Worm (Caenorhabditis elegans) whole organism, L4 larva: ENCODE data around the gene ZK180.7.

Source experiments
- D1046.2 ChIP-seq: fragments of 200-800 bp; sonication (Bioruptor generic); IDR thresholded peaks from 2 replicates; pipeline ENCODE4 v1.3.6; 2022; ENCODE audit warnings: missing genetic modification characterization, missing compliant biosample characterization
- F37D6.2 ChIP-seq: sonication (generic microtip); optimal IDR thresholded peaks from 2 replicates; lab custom pipeline; 2016; ENCODE audit warnings: mild to moderate bottlenecking, missing genetic modification characterization, missing compliant biosample characterization
- Y105C5A.15 ChIP-seq: fragments of 200-800 bp; sonication (Bioruptor generic); IDR thresholded peaks from 2 replicates; pipeline ENCODE4 v1.3.6; 2022; ENCODE audit warnings: missing genetic modification characterization, missing compliant biosample characterization
- Y48G9A.11 ChIP-seq: fragments of 200-800 bp; sonication (Bioruptor generic); IDR thresholded peaks from 2 replicates; pipeline ENCODE4 v1.3.6; 2022; ENCODE audit warnings: missing genetic modification reagents, missing genetic modification characterization, missing compliant biosample characterization
- aly-2 ChIP-seq: sonication (generic microtip); optimal IDR thresholded peaks from 2 replicates; lab custom pipeline; 2018; ENCODE audit warnings: missing biosample characterization, missing genetic modification characterization
- ceh-28 ChIP-seq: fragments of 150-350 bp; optimal IDR thresholded peaks from 2 replicates; lab custom pipeline; 2014; ENCODE audit warnings: missing biosample characterization, missing genetic modification reagents, missing genetic modification characterization
- cey-2 ChIP-seq: sonication (generic microtip); optimal IDR thresholded peaks from 3 replicates; lab custom pipeline; 2017; ENCODE audit warnings: missing genetic modification characterization, mild to moderate bottlenecking, missing compliant biosample characterization, antibody characterized with exemption, borderline replicate concordance; ENCODE audit not compliant: insufficient read depth
- ctbp-1 ChIP-seq: fragments of 200-800 bp; sonication (Bioruptor generic); IDR thresholded peaks from 2 replicates; pipeline ENCODE4 v1.3.6; 2022; ENCODE audit warnings: missing genetic modification reagents, missing genetic modification characterization, missing compliant biosample characterization
- daf-16 ChIP-seq, 3 experiments: sonication (generic microtip); optimal IDR thresholded peaks; 2 replicates each; lab custom pipeline; 2016 to 2017; ENCODE audit warnings: missing genetic modification characterization in 3 of 3, missing genetic modification reagents in 3 of 3, mild to moderate bottlenecking in 2 of 3, missing compliant biosample characterization in 2 of 3, missing biosample characterization in 1 of 3, moderate library complexity in 1 of 3
- daf-8 ChIP-seq: fragments of 200-800 bp; sonication (Bioruptor generic); IDR thresholded peaks from 2 replicates; pipeline ENCODE4 v1.3.6; 2022; ENCODE audit warnings: missing genetic modification characterization, missing compliant biosample characterization
- dmd-9 ChIP-seq: fragments of 200-800 bp; sonication (Bioruptor generic); IDR thresholded peaks from 2 replicates; pipeline ENCODE4 v1.3.6; 2022; ENCODE audit warnings: missing genetic modification reagents, missing genetic modification characterization, missing compliant biosample characterization
- dpl-1 ChIP-seq: fragments of 150-350 bp; optimal IDR thresholded peaks from 2 replicates; lab custom pipeline; 2014; ENCODE audit warnings: missing biosample characterization, missing genetic modification reagents, missing genetic modification characterization
- egl-27 ChIP-seq: sonication (generic microtip); optimal IDR thresholded peaks from 3 replicates; lab custom pipeline; 2017; ENCODE audit warnings: missing biosample characterization, missing genetic modification reagents, missing genetic modification characterization
- fos-1 ChIP-seq: fragments of 150-350 bp; optimal IDR thresholded peaks from 2 replicates; lab custom pipeline; 2014; ENCODE audit warnings: missing biosample characterization, missing genetic modification characterization
- gei-8 ChIP-seq: fragments of 200-800 bp; sonication (Bioruptor generic); optimal IDR thresholded peaks from 2 replicates; lab custom pipeline; 2018; ENCODE audit warnings: mild to moderate bottlenecking, missing genetic modification characterization, missing compliant biosample characterization
- hlh-30 ChIP-seq: sonication (generic microtip); optimal IDR thresholded peaks from 2 replicates; lab custom pipeline; 2017; ENCODE audit warnings: antibody characterized with exemption, mild to moderate bottlenecking, missing genetic modification characterization, missing compliant biosample characterization; ENCODE audit not compliant: insufficient read depth
- hmg-1.1 ChIP-seq: fragments of 200-800 bp; sonication (Bioruptor generic); IDR thresholded peaks from 2 replicates; pipeline ENCODE4 v1.3.6; 2022; ENCODE audit warnings: missing genetic modification reagents, missing genetic modification characterization, missing compliant biosample characterization
- lin-1 ChIP-seq: fragments of 200-800 bp; sonication (Bioruptor generic); IDR thresholded peaks from 2 replicates; pipeline ENCODE4 v1.3.6; 2022; ENCODE audit warnings: missing genetic modification reagents, missing genetic modification characterization, missing compliant biosample characterization
- lin-13 ChIP-seq: fragments of 150-350 bp; optimal IDR thresholded peaks from 2 replicates; lab custom pipeline; 2014; ENCODE audit warnings: missing biosample characterization, missing genetic modification reagents, missing genetic modification characterization
- lin-15B ChIP-seq: fragments of 150-350 bp; sonication (generic microtip); optimal IDR thresholded peaks from 3 replicates; lab custom pipeline; 2014; ENCODE audit warnings: missing biosample characterization, missing genetic modification characterization
- lin-29 ChIP-seq: fragments of 200-800 bp; sonication (Bioruptor generic); IDR thresholded peaks from 2 replicates; pipeline ENCODE4 v1.3.6; 2022; ENCODE audit warnings: missing genetic modification reagents, missing genetic modification characterization, missing compliant biosample characterization
- lin-38 ChIP-seq: fragments of 200-800 bp; sonication (Bioruptor generic); IDR thresholded peaks from 2 replicates; pipeline ENCODE4 v1.3.6; 2022; ENCODE audit warnings: missing genetic modification reagents, missing genetic modification characterization, missing compliant biosample characterization
- lsy-2 ChIP-seq, 2 experiments: fragments of 150-350 bp in 1 of 2; sonication (generic microtip) in 1 of 2; optimal IDR thresholded peaks; 2 replicates each; lab custom pipeline; 2014 to 2017; ENCODE audit warnings: missing biosample characterization in 2 of 2, missing genetic modification characterization in 2 of 2
- madf-5 ChIP-seq, 2 experiments: fragments of 200-800 bp; sonication (Bioruptor generic); IDR thresholded peaks; 2 replicates each; pipeline ENCODE4 v1.3.6; 2022; ENCODE audit warnings: missing compliant biosample characterization in 2 of 2, missing genetic modification characterization in 2 of 2
- madf-9 ChIP-seq: fragments of 200-800 bp; sonication (Bioruptor generic); conservative IDR thresholded peaks from 2 replicates; pipeline ENCODE4 v1.3.6; 2022; ENCODE audit warnings: missing genetic modification reagents, missing genetic modification characterization, missing compliant biosample characterization
- mdl-1 ChIP-seq, 2 experiments: fragments of 150-350 bp in 1 of 2; sonication (generic microtip) in 1 of 2; optimal IDR thresholded peaks; 2 replicates each; lab custom pipeline; 2014 to 2017; ENCODE audit warnings: missing biosample characterization in 2 of 2, missing genetic modification characterization in 2 of 2
- mdt-29 ChIP-seq: fragments of 200-800 bp; sonication (Bioruptor generic); IDR thresholded peaks from 2 replicates; pipeline ENCODE4 v1.3.6; 2022; ENCODE audit warnings: missing genetic modification reagents, missing genetic modification characterization, missing compliant biosample characterization
- mes-2 ChIP-seq: sonication (generic microtip); optimal IDR thresholded peaks from 2 replicates; lab custom pipeline; 2016; ENCODE audit warnings: missing genotype, mild to moderate bottlenecking, missing genetic modification characterization, missing compliant biosample characterization; ENCODE audit not compliant: poor library complexity, severe bottlenecking
- mxl-3 ChIP-seq: fragments of 200-800 bp; sonication (Bioruptor generic); optimal IDR thresholded peaks from 2 replicates; lab custom pipeline; 2018; ENCODE audit warnings: mild to moderate bottlenecking, missing genetic modification characterization, missing compliant biosample characterization
- nhr-10 ChIP-seq: fragments of 150-350 bp; optimal IDR thresholded peaks from 2 replicates; lab custom pipeline; 2014; ENCODE audit warnings: missing biosample characterization, missing genetic modification characterization
- nhr-237 ChIP-seq: sonication (generic microtip); optimal IDR thresholded peaks from 2 replicates; lab custom pipeline; 2017; ENCODE audit warnings: missing biosample characterization, missing genetic modification characterization
- nhr-25 ChIP-seq: sonication (generic microtip); optimal IDR thresholded peaks from 2 replicates; lab custom pipeline; 2017; ENCODE audit warnings: missing genetic modification characterization, mild to moderate bottlenecking, missing compliant biosample characterization, antibody characterized with exemption, moderate library complexity, borderline replicate concordance; ENCODE audit not compliant: insufficient read depth
- nhr-42 ChIP-seq: fragments of 200-800 bp; sonication (Bioruptor generic); IDR thresholded peaks from 2 replicates; pipeline ENCODE4 v1.3.6; 2022; ENCODE audit warnings: missing genetic modification characterization, missing compliant biosample characterization
- nhr-48 ChIP-seq: sonication (generic microtip); optimal IDR thresholded peaks from 2 replicates; lab custom pipeline; 2016; ENCODE audit warnings: mild to moderate bottlenecking, missing genetic modification characterization, missing compliant biosample characterization
- nhr-76 ChIP-seq: fragments of 150-350 bp; optimal IDR thresholded peaks from 2 replicates; lab custom pipeline; 2014; ENCODE audit warnings: missing biosample characterization, missing genetic modification characterization
- nhr-77 ChIP-seq: fragments of 150-350 bp; optimal IDR thresholded peaks from 2 replicates; lab custom pipeline; 2014; ENCODE audit warnings: missing biosample characterization, missing genetic modification characterization
- pqm-1 ChIP-seq: sonication (generic microtip); optimal IDR thresholded peaks from 2 replicates; lab custom pipeline; 2017; ENCODE audit warnings: missing biosample characterization, missing genetic modification characterization
- rbr-2 ChIP-seq: sonication (generic microtip); optimal IDR thresholded peaks from 2 replicates; lab custom pipeline; 2016; ENCODE audit warnings: missing genotype, missing genetic modification characterization, missing compliant biosample characterization
- saeg-2 ChIP-seq: fragments of 200-800 bp; sonication (Bioruptor generic); IDR thresholded peaks from 2 replicates; pipeline ENCODE4 v1.3.6; 2022; ENCODE audit warnings: missing genetic modification reagents, missing genetic modification characterization, missing compliant biosample characterization
- snpc-1.2 ChIP-seq: fragments of 200-800 bp; sonication (Bioruptor generic); IDR thresholded peaks from 2 replicates; pipeline ENCODE4 v1.3.6; 2022; ENCODE audit warnings: missing genetic modification reagents, missing genetic modification characterization, missing compliant biosample characterization
- snpc-4 ChIP-seq: fragments of 150-350 bp; optimal IDR thresholded peaks from 2 replicates; lab custom pipeline; 2014; ENCODE audit warnings: missing biosample characterization, missing genetic modification characterization
- spr-1 ChIP-seq: sonication (generic microtip); optimal IDR thresholded peaks from 2 replicates; lab custom pipeline; 2016; ENCODE audit warnings: mild to moderate bottlenecking, missing genetic modification characterization, missing compliant biosample characterization
- unc-130 ChIP-seq: sonication (generic microtip); optimal IDR thresholded peaks from 2 replicates; lab custom pipeline; 2016; ENCODE audit warnings: missing genetic modification reagents, missing genetic modification characterization, missing compliant biosample characterization
- unc-62 ChIP-seq, 3 experiments: fragments of 150-350 bp in 1 of 3; sonication (generic microtip); optimal IDR thresholded peaks in 2 of 3; peaks in 1 of 3; 1 replicate in 1 of 3; 2 replicates in 2 of 3; lab custom pipeline; 2014 to 2017; ENCODE audit warnings: missing biosample characterization in 3 of 3, missing genetic modification characterization in 3 of 3, missing genetic modification reagents in 3 of 3, missing genotype in 1 of 3
- zfp-3 ChIP-seq: fragments of 200-800 bp; sonication (Bioruptor generic); conservative IDR thresholded peaks from 2 replicates; pipeline ENCODE4 v1.3.6; 2022; ENCODE audit warnings: missing genetic modification reagents, missing genetic modification characterization, missing compliant biosample characterization
- zip-11 ChIP-seq: fragments of 200-800 bp; sonication (Bioruptor generic); IDR thresholded peaks from 2 replicates; pipeline ENCODE4 v1.3.6; 2022; ENCODE audit warnings: missing genetic modification characterization, missing compliant biosample characterization
- ztf-11 ChIP-seq: fragments of 150-350 bp; optimal IDR thresholded peaks from 2 replicates; lab custom pipeline; 2014; ENCODE audit warnings: missing biosample characterization, missing genetic modification characterization

Gene ZK180.7

DNA sequence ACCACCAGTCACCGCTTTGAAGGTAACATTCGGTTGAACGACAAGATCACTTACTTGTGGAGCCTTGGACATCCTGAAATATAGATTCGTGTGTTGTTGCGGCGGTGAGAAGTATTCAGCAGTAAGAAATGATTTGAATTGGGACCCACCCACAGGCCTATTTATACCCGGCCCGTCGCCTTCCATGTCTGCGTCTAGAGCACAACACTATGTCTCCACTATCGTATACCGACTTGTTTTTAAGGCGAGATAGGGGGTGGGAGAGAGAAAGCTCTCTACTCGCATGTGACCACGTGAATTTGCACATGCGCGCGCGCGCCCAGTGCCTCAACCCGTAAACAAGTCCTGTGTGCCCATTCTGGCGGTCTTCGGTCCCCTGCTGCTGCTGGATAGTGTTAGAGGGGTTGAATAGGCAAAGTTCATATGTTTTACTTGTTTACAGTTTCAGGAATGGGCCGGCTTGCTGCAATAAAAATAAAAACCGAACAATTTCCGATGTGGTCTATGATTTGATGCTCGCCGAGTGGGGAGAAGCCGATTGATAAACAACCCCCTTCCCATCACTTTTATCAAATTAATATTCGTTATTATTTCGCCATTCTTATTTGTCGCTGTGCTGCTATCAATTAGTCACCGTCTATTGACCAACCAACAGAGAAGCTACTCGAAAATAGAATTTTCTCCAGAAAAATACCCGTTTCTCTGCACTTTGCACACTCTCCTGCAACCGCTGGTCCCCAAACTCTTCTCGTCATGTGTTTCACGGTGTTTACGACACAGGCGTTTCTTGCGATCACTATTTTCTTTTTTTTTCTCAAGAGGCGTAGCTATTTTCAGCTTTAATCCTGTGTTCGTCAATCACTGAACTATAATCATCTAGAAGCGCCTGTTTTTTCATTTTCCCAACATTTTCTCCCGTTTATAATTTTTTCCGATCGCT is 20.3 kb upstream of the ZK180.7 start (continued):
- no peak for TF ChIP-seq daf-8 (GFP tag; lab: Robert Waterston, UW)
- no peak for TF ChIP-seq snpc-1.2 (GFP tag; lab: Robert Waterston, UW)
- peak; percentile 60 to 67 for TF ChIP-seq lsy-2 (tag; optimal IDR thresholded peaks at IDR 0.05; lab: Kevin White, UChicago)
- TF ChIP-seq Y48G9A.11 (GFP tag; lab: Robert Waterston, UW), result no peak
- peak; percentile 60 for TF ChIP-seq hmg-1.1 (GFP tag; lab: Robert Waterston, UW)
- TF ChIP-seq dmd-9 (GFP tag; lab: Robert Waterston, UW), result no peak
- peak in 1 of 2 experiments; percentile 67 for TF ChIP-seq unc-62 (GFP tag; optimal IDR thresholded peaks at IDR 0.05 in 1 of 2; lab: Kevin White, UChicago)
- TF ChIP-seq unc-62 (tag; optimal IDR thresholded peaks at IDR 0.05; lab: Kevin White, UChicago), result no peak
- TF ChIP-seq mdt-29, result no peak; the same call in 1 of the 2 replicates
- no peak for TF ChIP-seq nhr-10 (tag; lab: Kevin White, UChicago)
- no peak for TF ChIP-seq nhr-77 (tag; lab: Kevin White, UChicago)
- 0 out of 2 replicates have a peak, but pooled peaks have one; percentile 19 for TF ChIP-seq madf-9 (GFP tag; lab: Robert Waterston, UW)
- TF ChIP-seq rbr-2, result peak; percentile 79
- no peak; the same call in none of the 2 replicates for TF ChIP-seq ctbp-1
- TF ChIP-seq nhr-25, result peak; percentile 71
- TF ChIP-seq fos-1, result no peak
- TF ChIP-seq dpl-1 (GFP tag; lab: Kevin White, UChicago), result peak; percentile 25
- TF ChIP-seq pqm-1 (tag; lab: Kevin White, UChicago), result no peak
- no peak for TF ChIP-seq nhr-237 (tag; lab: Kevin White, UChicago)
- no peak for TF ChIP-seq egl-27
- TF ChIP-seq mdl-1 (tag; optimal IDR thresholded peaks at IDR 0.05; lab: Kevin White, UChicago), result peak; percentile 74 to 99
- no peak for TF ChIP-seq nhr-76 (tag; lab: Kevin White, UChicago)
- no peak for TF ChIP-seq ztf-11 (tag; lab: Kevin White, UChicago)
- peak; percentile 18 for TF ChIP-seq F37D6.2 (tag; lab: Kevin White, UChicago)
- TF ChIP-seq lin-13 (GFP tag; lab: Kevin White, UChicago), result no peak
- TF ChIP-seq mes-2 (tag; lab: Kevin White, UChicago), result peak; percentile 49
- TF ChIP-seq nhr-48 (tag; lab: Kevin White, UChicago), result no peak
- TF ChIP-seq madf-5 (GFP tag; IDR thresholded peaks at IDR 0.05; lab: Robert Waterston, UW), result 0 out of 4 replicates have a peak, but pooled peaks of 1 of the 2 experiments have one; percentile 35
- TF ChIP-seq snpc-4 (tag; lab: Kevin White, UChicago), result no peak
- TF ChIP-seq cey-2 (tag; lab: Kevin White, UChicago), result no peak
- peak; percentile 80 for TF ChIP-seq mxl-3
- TF ChIP-seq lin-29 (GFP tag; lab: Robert Waterston, UW), result 0 out of 2 replicates have a peak, but pooled peaks have one; percentile 12
- no peak for TF ChIP-seq D1046.2 (GFP tag; lab: Robert Waterston, UW)
- peak in 1 of 2 experiments; percentile 38 for TF ChIP-seq daf-16 (GFP tag; optimal IDR thresholded peaks at IDR 0.05; lab: Kevin White, UChicago)
- TF ChIP-seq daf-16 (tag; optimal IDR thresholded peaks at IDR 0.05; lab: Kevin White, UChicago), result peak; percentile 98
- peak; percentile 97 for TF ChIP-seq hlh-30
- TF ChIP-seq aly-2, result no peak
- no peak for TF ChIP-seq spr-1 (tag; lab: Kevin White, UChicago)
- no peak for TF ChIP-seq lin-15B (tag; lab: Kevin White, UChicago)
- TF ChIP-seq zip-11 (GFP tag; lab: Robert Waterston, UW), result no peak
- peak; percentile 65 for TF ChIP-seq zfp-3
- TF ChIP-seq Y105C5A.15 (GFP tag; lab: Robert Waterston, UW), result peak; percentile 20; the same call in 1 of the 2 replicates
- TF ChIP-seq ceh-28 (tag; lab: Kevin White, UChicago), result no peak
- no peak for TF ChIP-seq unc-130
- TF ChIP-seq saeg-2, result no peak
- peak; percentile 25; the same call in 1 of the 2 replicates for TF ChIP-seq lin-1
- no peak; the same call in none of the 2 replicates for TF ChIP-seq lin-38 (GFP tag; lab: Robert Waterston, UW)
- 0 out of 2 replicates have a peak, but pooled peaks have one; percentile 14 for TF ChIP-seq nhr-42 (GFP tag; lab: Robert Waterston, UW)
- TF ChIP-seq gei-8 (GFP tag; lab: Kevin White, UChicago), result no peak
